Worm (Caenorhabditis elegans) whole organism, L4 larva: ENCODE results near the gene C04C11.25.
"Not testable (repeated sequence)": the region's sequence is repeated elsewhere in the genome, so short reads cannot be mapped to it uniquely, and the experiment has no call there.

ENCODE experiments used
- F49E8.2 ChIP-seq: sonication (generic microtip); optimal IDR thresholded peaks from 2 replicates; lab custom pipeline; 2016; ENCODE audit warnings: missing compliant biosample characterization, mild to moderate bottlenecking, missing genetic modification characterization, borderline replicate concordance
- ZK546.5 ChIP-seq, 2 experiments: sonication (generic microtip); optimal IDR thresholded peaks; 2 replicates each; lab custom pipeline; 2017; ENCODE audit warnings: missing biosample characterization in 2 of 2, missing genetic modification characterization in 2 of 2
- aha-1 ChIP-seq: fragments of 150-350 bp; peaks from one replicate; lab custom pipeline; 2014; ENCODE audit warnings: missing biosample characterization, missing genetic modification characterization
- dve-1 ChIP-seq: sonication (generic microtip); optimal IDR thresholded peaks from 2 replicates; lab custom pipeline; 2017; ENCODE audit warnings: antibody characterized with exemption, mild to moderate bottlenecking, missing genetic modification characterization, missing compliant biosample characterization; ENCODE audit not compliant: insufficient read depth
- lim-7 ChIP-seq: fragments of 200-800 bp; sonication (Bioruptor generic); IDR thresholded peaks from 2 replicates; pipeline ENCODE4 v1.3.6; 2022; ENCODE audit warnings: missing genetic modification characterization, missing compliant biosample characterization
- nhr-102 ChIP-seq: sonication (generic microtip); optimal IDR thresholded peaks from 2 replicates; lab custom pipeline; 2016; ENCODE audit warnings: mild to moderate bottlenecking, missing genetic modification characterization, moderate library complexity, missing compliant biosample characterization
- pqm-1 ChIP-seq: sonication (generic microtip); optimal IDR thresholded peaks from 2 replicates; lab custom pipeline; 2017; ENCODE audit warnings: missing biosample characterization, missing genetic modification characterization
- snpc-4 ChIP-seq: fragments of 150-350 bp; optimal IDR thresholded peaks from 2 replicates; lab custom pipeline; 2014; ENCODE audit warnings: missing biosample characterization, missing genetic modification characterization
- tag-97 ChIP-seq: fragments of 200-800 bp; sonication (Bioruptor generic); IDR thresholded peaks from 2 replicates; pipeline ENCODE4 v1.3.6; 2022; ENCODE audit warnings: missing genetic modification characterization, missing compliant biosample characterization
- unc-39 ChIP-seq: sonication (generic microtip); optimal IDR thresholded peaks from 2 replicates; lab custom pipeline; 2017; ENCODE audit warnings: missing biosample characterization, missing genetic modification characterization
- unc-62 ChIP-seq, 3 experiments: fragments of 150-350 bp in 1 of 3; sonication (generic microtip); optimal IDR thresholded peaks in 2 of 3; peaks in 1 of 3; 1 replicate in 1 of 3; 2 replicates in 2 of 3; lab custom pipeline; 2014 to 2017; ENCODE audit warnings: missing biosample characterization in 3 of 3, missing genetic modification characterization in 3 of 3, missing genetic modification reagents in 3 of 3, missing genotype in 1 of 3

ce11 chrX:13980417-13980816 is 34.8 kb downstream of the C04C11.25 start, which contains the start of gene arrd-24:
- TF ChIP-seq pqm-1 (tag; lab: Kevin White, UChicago) = peak; percentile 24
- not testable (repeated sequence) for TF ChIP-seq dve-1 (tag; lab: Kevin White, UChicago); tag-97 (GFP tag; lab: Robert Waterston, UW); nhr-102 (tag; lab: Kevin White, UChicago); ZK546.5 (tag; optimal IDR thresholded peaks at IDR 0.05; lab: Kevin White, UChicago); unc-62 (GFP tag; optimal IDR thresholded peaks at IDR 0.05 in 1 of 2; lab: Kevin White, UChicago); unc-62 (tag; optimal IDR thresholded peaks at IDR 0.05; lab: Kevin White, UChicago); lim-7 (GFP tag; lab: Robert Waterston, UW); unc-39; snpc-4 (tag; lab: Kevin White, UChicago); F49E8.2 (tag; lab: Kevin White, UChicago); aha-1 (tag; lab: Kevin White, UChicago)
